Fruit fly (Drosophila melanogaster): ENCODE data around the gene CG11134.
A peak's percentile ranks its signal among the peaks of the same experiment; 100 is the strongest.

Gene CG11134

dm6 chrX:13762372-13762883 lies 24.7 kb downstream of the CG11134 start, which contains the start of gene rdgB (continued):
- peak; percentile 90 for TF ChIP-seq CG7839 (tag; optimal IDR thresholded peaks at IDR 0.05)
- peak; percentile 85 for TF ChIP-seq ATbp (GFP tag; optimal IDR thresholded peaks at IDR 0.05)
- TF ChIP-seq MBD-R2 (GFP tag; IDR thresholded peaks at IDR 0.05): no peak
- peak; percentile 70 for TF ChIP-seq CG14710 (tag; optimal IDR thresholded peaks at IDR 0.05)
- peak; percentile 40 for TF ChIP-seq Vsx1 (GFP tag; optimal IDR thresholded peaks at IDR 0.05)
- peak; percentile 41; the same call in 1 of the 2 replicates for TF ChIP-seq ara (GFP tag; IDR thresholded peaks at IDR 0.05)
- peak; percentile 64 for TF ChIP-seq cwo (GFP tag; optimal IDR thresholded peaks at IDR 0.05)
- peak; percentile 36 for TF ChIP-seq CG6254 (GFP tag; optimal IDR thresholded peaks at IDR 0.05)
- TF ChIP-seq Mad (GFP tag; optimal IDR thresholded peaks at IDR 0.05): peak; percentile 62
- no peak for TF ChIP-seq wek (GFP tag; optimal IDR thresholded peaks at IDR 0.05)
- peak; percentile 92 for TF ChIP-seq Sox100B (GFP tag; optimal IDR thresholded peaks at IDR 0.05)
- peak; percentile 60; the same call in 2 of the 3 replicates for TF ChIP-seq CG11093 (GFP tag; IDR thresholded peaks at IDR 0.05)
- TF ChIP-seq lbe (GFP tag; optimal IDR thresholded peaks at IDR 0.05): peak; percentile 60
- peak; percentile 70 for TF ChIP-seq nau (GFP tag; optimal IDR thresholded peaks at IDR 0.05)
- TF ChIP-seq CG1024 (GFP tag; IDR thresholded peaks at IDR 0.05): no peak
- no peak for TF ChIP-seq gce (GFP tag; IDR thresholded peaks at IDR 0.05)
- TF ChIP-seq CG1832 (GFP tag; optimal IDR thresholded peaks at IDR 0.05): no peak
- TF ChIP-seq vvl (GFP tag; IDR thresholded peaks at IDR 0.05): peak; percentile 83; the same call in 1 of the 2 replicates
- TF ChIP-seq Adf1 (GFP tag; IDR thresholded peaks at IDR 0.05): peak; percentile 40; the same call in 1 of the 2 replicates
- peak; percentile 90 for TF ChIP-seq phol (tag; optimal IDR thresholded peaks at IDR 0.05)
- peak in 1 of 2 experiments; percentile 69 for TF ChIP-seq Eip74EF (GFP tag; optimal IDR thresholded peaks at IDR 0.05)
- TF ChIP-seq CG9876 (GFP tag; optimal IDR thresholded peaks at IDR 0.05): no peak
- no peak for TF ChIP-seq emc (GFP tag; optimal IDR thresholded peaks at IDR 0.05)
- peak; percentile 76 for TF ChIP-seq lmd (GFP tag; IDR thresholded peaks at IDR 0.05)
- peak; percentile 52 for TF ChIP-seq pum (GFP tag; optimal IDR thresholded peaks at IDR 0.05)
- peak; percentile 64; the same call in 2 of the 3 replicates for TF ChIP-seq zfh1 (GFP tag; IDR thresholded peaks at IDR 0.05)
- peak; percentile 7 for TF ChIP-seq MTF-1 (GFP tag; optimal IDR thresholded peaks at IDR 0.05; ENCODE audit: borderline replicate concordance)
- TF ChIP-seq Opbp (GFP tag; IDR thresholded peaks at IDR 0.05; ENCODE audit: partially characterized antibody): no peak
- no peak for TF ChIP-seq CG6175 (GFP tag; IDR thresholded peaks at IDR 0.05)
- TF ChIP-seq Oli (tag; optimal IDR thresholded peaks at IDR 0.05): peak; percentile 85
- peak; percentile 73 for TF ChIP-seq sqz (GFP tag; optimal IDR thresholded peaks at IDR 0.05)
- TF ChIP-seq CG11504 (tag; optimal IDR thresholded peaks at IDR 0.05): peak; percentile 88
- no peak for TF ChIP-seq CG17802 (tag; optimal IDR thresholded peaks at IDR 0.05)
- no peak for TF ChIP-seq NK7.1 (GFP tag; optimal IDR thresholded peaks at IDR 0.05)
- peak; percentile 68 for TF ChIP-seq gcm (GFP tag; optimal IDR thresholded peaks at IDR 0.05)
- TF ChIP-seq sd (tag; optimal IDR thresholded peaks at IDR 0.05): no peak
- peak; percentile 68 for TF ChIP-seq ssp (GFP tag; IDR thresholded peaks at IDR 0.05)
- TF ChIP-seq CG3065 (GFP tag; optimal IDR thresholded peaks at IDR 0.05): no peak
- no peak for TF ChIP-seq CG1647 (GFP tag; optimal IDR thresholded peaks at IDR 0.05)
- peak; percentile 55 for TF ChIP-seq onecut (GFP tag; IDR thresholded peaks at IDR 0.05)
- peak; percentile 30 for TF ChIP-seq CG3995 (GFP tag; optimal IDR thresholded peaks at IDR 0.05)
- TF ChIP-seq az2 (GFP tag; optimal IDR thresholded peaks at IDR 0.05): peak; percentile 73
- peak; percentile 83 for TF ChIP-seq sob (GFP tag; IDR thresholded peaks at IDR 0.05)
- TF ChIP-seq D19A (tag; optimal IDR thresholded peaks at IDR 0.05): peak; percentile 60
- TF ChIP-seq zen2 (GFP tag; IDR thresholded peaks at IDR 0.05; ENCODE audit: partially characterized antibody): no peak
- TF ChIP-seq D (optimal IDR thresholded peaks at IDR 0.05): no peak
- peak; percentile 76 for TF ChIP-seq D (GFP tag; optimal IDR thresholded peaks at IDR 0.05)
- peak; percentile 37 for TF ChIP-seq bab2 (GFP tag; optimal IDR thresholded peaks at IDR 0.05)
- peak; percentile 82 for TF ChIP-seq CG17829 (tag; optimal IDR thresholded peaks at IDR 0.05)
- TF ChIP-seq CG11696 (GFP tag; IDR thresholded peaks at IDR 0.05): 0 out of 2 replicates have a peak, but pooled peaks have one; percentile 9

Data from whole organism, embryonic.